Worm (Caenorhabditis elegans) whole organism, L2 larva: ENCODE measurements around the gene T07A9.12.

Source experiments
- C34F6.9 ChIP-seq: fragments of 150-350 bp; optimal IDR thresholded peaks from 2 replicates; lab custom pipeline; 2014; ENCODE audit warnings: missing biosample characterization, missing genetic modification characterization
- F13H6.1 ChIP-seq: sonication (generic microtip); optimal IDR thresholded peaks from 2 replicates; lab custom pipeline; 2016; ENCODE audit warnings: missing genetic modification characterization, missing compliant biosample characterization
- R02D3.7 ChIP-seq: fragments of 150-350 bp; optimal IDR thresholded peaks from 2 replicates; lab custom pipeline; 2014; ENCODE audit warnings: missing biosample characterization, missing genetic modification characterization
- Y55F3AM.14 ChIP-seq: fragments of 200-800 bp; sonication (Bioruptor generic); optimal IDR thresholded peaks from 2 replicates; lab custom pipeline; 2018; ENCODE audit warnings: mild to moderate bottlenecking, missing genetic modification characterization, missing compliant biosample characterization
- ZK546.5 ChIP-seq: sonication (generic microtip); optimal IDR thresholded peaks from 2 replicates; lab custom pipeline; 2017; ENCODE audit warnings: missing biosample characterization, missing genetic modification characterization
- alr-1 ChIP-seq: fragments of 150-350 bp; optimal IDR thresholded peaks from 2 replicates; lab custom pipeline; 2014; ENCODE audit warnings: missing biosample characterization, missing genetic modification characterization
- aly-2 ChIP-seq: fragments of 150-350 bp; optimal IDR thresholded peaks from 2 replicates; lab custom pipeline; 2014; ENCODE audit warnings: missing biosample characterization, missing genetic modification characterization
- ama-1 ChIP-seq: fragments of 150-350 bp; optimal IDR thresholded peaks from 2 replicates; lab custom pipeline; 2018; ENCODE audit warnings: inconsistent platforms
- blmp-1 ChIP-seq: sonication (generic microtip); optimal IDR thresholded peaks from 2 replicates; lab custom pipeline; 2017; ENCODE audit warnings: missing genetic modification characterization, mild to moderate bottlenecking, missing compliant biosample characterization, antibody characterized with exemption, moderate library complexity; ENCODE audit not compliant: insufficient read depth
- ceh-16 ChIP-seq: fragments of 150-350 bp; optimal IDR thresholded peaks from 2 replicates; lab custom pipeline; 2014; ENCODE audit warnings: missing biosample characterization, missing genetic modification characterization
- ceh-82 ChIP-seq: fragments of 150-350 bp; optimal IDR thresholded peaks from 2 replicates; lab custom pipeline; 2014; ENCODE audit warnings: missing biosample characterization, missing genetic modification characterization
- crh-2 ChIP-seq: sonication (generic microtip); optimal IDR thresholded peaks from 2 replicates; lab custom pipeline; 2017; ENCODE audit warnings: missing biosample characterization, missing genetic modification characterization
- egl-27 ChIP-seq: sonication (generic microtip); optimal IDR thresholded peaks from 3 replicates; lab custom pipeline; 2017; ENCODE audit warnings: missing biosample characterization, missing genetic modification reagents, missing genetic modification characterization
- elt-1 ChIP-seq: fragments of 150-350 bp; optimal IDR thresholded peaks from 2 replicates; lab custom pipeline; 2014; ENCODE audit warnings: missing biosample characterization, missing genetic modification characterization
- elt-3 ChIP-seq: sonication (generic microtip); optimal IDR thresholded peaks from 2 replicates; lab custom pipeline; 2017; ENCODE audit warnings: missing biosample characterization, missing genetic modification characterization
- fos-1 ChIP-seq: fragments of 150-350 bp; optimal IDR thresholded peaks from 2 replicates; lab custom pipeline; 2014; ENCODE audit warnings: missing biosample characterization, missing genetic modification characterization
- gmeb-1 ChIP-seq: fragments of 150-350 bp; optimal IDR thresholded peaks from 2 replicates; lab custom pipeline; 2014; ENCODE audit warnings: missing biosample characterization, missing genetic modification characterization
- lin-11 ChIP-seq: fragments of 150-350 bp; sonication (generic microtip); optimal IDR thresholded peaks from 2 replicates; lab custom pipeline; 2014; ENCODE audit warnings: missing biosample characterization, missing genetic modification characterization, inconsistent platforms, mixed read lengths
- lin-13 ChIP-seq: fragments of 150-350 bp; optimal IDR thresholded peaks from 2 replicates; lab custom pipeline; 2014; ENCODE audit warnings: missing biosample characterization, missing genetic modification reagents, missing genetic modification characterization
- lin-39 ChIP-seq: fragments of 150-350 bp; optimal IDR thresholded peaks from 2 replicates; lab custom pipeline; 2014; ENCODE audit warnings: missing biosample characterization, missing genetic modification reagents, missing genetic modification characterization
- lsy-2 ChIP-seq, 2 experiments: fragments of 150-350 bp in 1 of 2; sonication (generic microtip) in 1 of 2; optimal IDR thresholded peaks; 2 replicates each; lab custom pipeline; 2014 to 2017; ENCODE audit warnings: missing biosample characterization in 2 of 2, missing genetic modification characterization in 2 of 2
- mab-5 ChIP-seq: fragments of 150-350 bp; optimal IDR thresholded peaks from 2 replicates; lab custom pipeline; 2014; ENCODE audit warnings: missing biosample characterization, missing genetic modification characterization
- nhr-10 ChIP-seq: sonication (generic microtip); optimal IDR thresholded peaks from 2 replicates; lab custom pipeline; 2017; ENCODE audit warnings: missing biosample characterization, missing genetic modification characterization
- nhr-12 ChIP-seq: fragments of 150-350 bp; optimal IDR thresholded peaks from 2 replicates; lab custom pipeline; 2014; ENCODE audit warnings: missing biosample characterization, missing genetic modification characterization
- nhr-129 ChIP-seq: fragments of 150-350 bp; optimal IDR thresholded peaks from 2 replicates; lab custom pipeline; 2014; ENCODE audit warnings: missing biosample characterization, missing genetic modification characterization
- nhr-21 ChIP-seq: fragments of 150-350 bp; optimal IDR thresholded peaks from 2 replicates; lab custom pipeline; 2014; ENCODE audit warnings: missing biosample characterization, missing genetic modification characterization
- nhr-23 ChIP-seq: fragments of 150-350 bp; optimal IDR thresholded peaks from 2 replicates; lab custom pipeline; 2014; ENCODE audit warnings: missing biosample characterization, missing genetic modification reagents, missing genetic modification characterization
- nhr-25 ChIP-seq: fragments of 150-350 bp; sonication (generic microtip); optimal IDR thresholded peaks from 3 replicates; lab custom pipeline; 2014; ENCODE audit warnings: missing biosample characterization, missing genetic modification characterization
- nhr-6 ChIP-seq: fragments of 150-350 bp; optimal IDR thresholded peaks from 2 replicates; lab custom pipeline; 2014; ENCODE audit warnings: missing biosample characterization, missing genetic modification characterization
- sem-4 ChIP-seq: fragments of 150-350 bp; optimal IDR thresholded peaks from 2 replicates; lab custom pipeline; 2014; ENCODE audit warnings: missing biosample characterization, missing genetic modification reagents, missing genetic modification characterization
- skn-1 ChIP-seq: sonication (generic microtip); optimal IDR thresholded peaks from 2 replicates; lab custom pipeline; 2017; ENCODE audit warnings: missing biosample characterization, missing genetic modification characterization
- sma-3 ChIP-seq: sonication (generic microtip); optimal IDR thresholded peaks from 2 replicates; lab custom pipeline; 2016; ENCODE audit warnings: missing genetic modification reagents, missing genetic modification characterization, missing compliant biosample characterization
- sma-9 ChIP-seq, 2 experiments: fragments of 150-350 bp in 1 of 2; sonication (generic microtip) in 1 of 2; optimal IDR thresholded peaks; 2 replicates each; lab custom pipeline; 2014 to 2016; ENCODE audit warnings: missing genetic modification characterization in 2 of 2, mild to moderate bottlenecking in 1 of 2, missing biosample characterization in 1 of 2, missing compliant biosample characterization in 1 of 2, missing genetic modification reagents in 1 of 2, moderate library complexity in 1 of 2
- snpc-4 ChIP-seq: fragments of 150-350 bp; optimal IDR thresholded peaks from 2 replicates; lab custom pipeline; 2014; ENCODE audit warnings: missing biosample characterization, missing genetic modification characterization
- unc-39 ChIP-seq: fragments of 150-350 bp; optimal IDR thresholded peaks from 2 replicates; lab custom pipeline; 2014; ENCODE audit warnings: missing biosample characterization, missing genetic modification characterization
- unc-55 ChIP-seq: fragments of 150-350 bp; sonication (generic microtip); optimal IDR thresholded peaks from 3 replicates; lab custom pipeline; 2014; ENCODE audit warnings: missing biosample characterization, missing genetic modification reagents, missing genetic modification characterization
- unc-62 ChIP-seq: fragments of 150-350 bp; optimal IDR thresholded peaks from 2 replicates; lab custom pipeline; 2014; ENCODE audit warnings: missing biosample characterization, missing genetic modification reagents, missing genetic modification characterization
- ztf-1 ChIP-seq: fragments of 200-800 bp; sonication (Bioruptor generic); conservative IDR thresholded peaks from 2 replicates; pipeline ENCODE4 v1.3.6; 2022; ENCODE audit warnings: missing genetic modification characterization, missing compliant biosample characterization
- ztf-11 ChIP-seq: sonication (generic microtip); optimal IDR thresholded peaks from 2 replicates; lab custom pipeline; 2017; ENCODE audit warnings: missing biosample characterization, missing genetic modification characterization
- ztf-4 ChIP-seq: fragments of 150-350 bp; optimal IDR thresholded peaks from 2 replicates; lab custom pipeline; 2014; ENCODE audit warnings: missing biosample characterization, missing genetic modification characterization

Gene T07A9.12

ce11 chrIV:364983-365382 is 45.7 kb upstream of the T07A9.12 start:
- TF ChIP-seq nhr-129: peak; percentile 37
- TF ChIP-seq ztf-1 (GFP tag; lab: Robert Waterston, UW): no peak
- TF ChIP-seq C34F6.9 (tag; lab: Kevin White, UChicago): peak; percentile 28
- no peak for TF ChIP-seq alr-1 (tag; lab: Kevin White, UChicago)

ce11 chrIV:366406-366805 is 44.3 kb upstream of the T07A9.12 start:
- TF ChIP-seq nhr-25 (tag; lab: Kevin White, UChicago) (peak; percentile 63), sma-9 (GFP tag; optimal IDR thresholded peaks at IDR 0.05; lab: Kevin White, UChicago) (peak; percentile 42), sma-9 (tag; optimal IDR thresholded peaks at IDR 0.05; lab: Kevin White, UChicago) (no peak), unc-55 (peak; percentile 77), nhr-23 (no peak), F13H6.1 (tag; lab: Kevin White, UChicago) (peak; percentile 7), lsy-2 (tag; optimal IDR thresholded peaks at IDR 0.05; lab: Kevin White, UChicago) (peak in 1 of 2 experiments; percentile 59), nhr-12 (no peak), nhr-21 (no peak), ztf-11 (tag; lab: Kevin White, UChicago) (no peak), snpc-4 (no peak), nhr-129 (peak; percentile 67), ZK546.5 (tag; lab: Kevin White, UChicago) (no peak), skn-1 (tag; lab: Kevin White, UChicago) (no peak), ztf-4 (tag; lab: Kevin White, UChicago) (no peak), ama-1 (lab: Kevin White, UChicago) (no peak), crh-2 (tag; lab: Kevin White, UChicago) (peak; percentile 74), lin-39 (tag; lab: Kevin White, UChicago) (no peak), fos-1 (tag; lab: Kevin White, UChicago) (peak; percentile 11), C34F6.9 (tag; lab: Kevin White, UChicago) (peak; percentile 76), Y55F3AM.14 (GFP tag; lab: Kevin White, UChicago) (no peak), elt-1 (tag; lab: Kevin White, UChicago) (no peak), blmp-1 (peak; percentile 57), nhr-6 (tag; lab: Kevin White, UChicago) (peak; percentile 1), elt-3 (tag; lab: Kevin White, UChicago) (no peak), unc-39 (tag; lab: Kevin White, UChicago) (no peak)

- TF ChIP-seq C34F6.9 (tag; lab: Kevin White, UChicago) (peak; percentile 11), ceh-82 (tag; lab: Kevin White, UChicago) (no peak), unc-55 (peak; percentile 74)
These were observed 38.4 kb upstream of the T07A9.12 start for ce11 chrIV:372146-372789.

- TF ChIP-seq crh-2 (tag; lab: Kevin White, UChicago): no peak
- no peak for TF ChIP-seq R02D3.7 (tag; lab: Kevin White, UChicago)
- no peak for TF ChIP-seq aly-2
- TF ChIP-seq F13H6.1 (tag; lab: Kevin White, UChicago): no peak
- TF ChIP-seq nhr-10 (tag; lab: Kevin White, UChicago): no peak
- TF ChIP-seq unc-62 (GFP tag; lab: Kevin White, UChicago): no peak
- TF ChIP-seq lin-11: no peak
- no peak for TF ChIP-seq nhr-12
- no peak for TF ChIP-seq lin-13
- no peak for TF ChIP-seq ceh-16 (tag; lab: Kevin White, UChicago)
- TF ChIP-seq unc-55: no peak
These were observed 36.7 kb upstream of the T07A9.12 start for ce11 chrIV:373963-374362.

- TF ChIP-seq gmeb-1 (tag; lab: Kevin White, UChicago) (no peak), ztf-4 (tag; lab: Kevin White, UChicago) (no peak), C34F6.9 (tag; lab: Kevin White, UChicago) (no peak), egl-27 (tag; lab: Kevin White, UChicago) (no peak), sma-3 (GFP tag; lab: Kevin White, UChicago) (no peak), aly-2 (no peak), skn-1 (tag; lab: Kevin White, UChicago) (no peak), mab-5 (tag; lab: Kevin White, UChicago) (no peak), sem-4 (tag; lab: Kevin White, UChicago) (no peak), elt-1 (tag; lab: Kevin White, UChicago) (no peak), lin-11 (no peak)
These were observed 34.8 kb upstream of the T07A9.12 start, which contains the start of gene fln-1 for ce11 chrIV:375915-376314. TSS of gene fln-1 (minus strand) at chrIV:376015.
